Worm (Caenorhabditis elegans) whole organism, mixed stage, embryonic: ENCODE data around the gene R03G8.3.

Source experiments
- M03D4.4 ChIP-seq: sonication (generic microtip); optimal IDR thresholded peaks from 2 replicates; lab custom pipeline; 2017; ENCODE audit warnings: mild to moderate bottlenecking, missing genetic modification characterization, missing compliant biosample characterization
- bed-3 ChIP-seq: fragments of 200-800 bp; sonication (Bioruptor generic); optimal IDR thresholded peaks from 3 replicates; lab custom pipeline; 2018; ENCODE audit warnings: mild to moderate bottlenecking, missing genetic modification characterization, moderate library complexity, missing compliant biosample characterization
- blmp-1 ChIP-seq: fragments of 150-350 bp; optimal IDR thresholded peaks from 2 replicates; lab custom pipeline; 2014; ENCODE audit warnings: missing biosample characterization, missing genetic modification characterization
- ceh-39 ChIP-seq: fragments of 150-350 bp; optimal IDR thresholded peaks from 2 replicates; lab custom pipeline; 2014; ENCODE audit warnings: missing biosample characterization, missing genetic modification characterization
- ceh-43 ChIP-seq: fragments of 200-800 bp; sonication (Bioruptor generic); optimal IDR thresholded peaks from 2 replicates; lab custom pipeline; 2018; ENCODE audit warnings: mild to moderate bottlenecking, missing genetic modification characterization, moderate library complexity, missing compliant biosample characterization
- ceh-83 ChIP-seq: fragments of 200-800 bp; sonication (Bioruptor generic); optimal IDR thresholded peaks from 2 replicates; lab custom pipeline; 2018; ENCODE audit warnings: mild to moderate bottlenecking, missing genetic modification characterization, missing compliant biosample characterization
- ces-1 ChIP-seq: fragments of 150-350 bp; optimal IDR thresholded peaks from 2 replicates; lab custom pipeline; 2014; ENCODE audit warnings: missing biosample characterization, missing genetic modification reagents, missing genetic modification characterization
- cnd-1 ChIP-seq: fragments of 200-800 bp; sonication (Bioruptor generic); optimal IDR thresholded peaks from 2 replicates; lab custom pipeline; 2018; ENCODE audit warnings: mild to moderate bottlenecking, missing genetic modification characterization, missing compliant biosample characterization
- drap-1 ChIP-seq: fragments of 200-800 bp; sonication (Bioruptor generic); optimal IDR thresholded peaks from 3 replicates; lab custom pipeline; 2018; ENCODE audit warnings: mild to moderate bottlenecking, missing genetic modification characterization, missing compliant biosample characterization
- elt-1 ChIP-seq: sonication (generic microtip); optimal IDR thresholded peaks from 2 replicates; lab custom pipeline; 2017; ENCODE audit warnings: missing genetic modification characterization, mild to moderate bottlenecking, missing compliant biosample characterization, antibody characterized with exemption, moderate library complexity, borderline replicate concordance; ENCODE audit not compliant: insufficient read depth
- elt-3 ChIP-seq: fragments of 150-350 bp; optimal IDR thresholded peaks from 2 replicates; lab custom pipeline; 2014; ENCODE audit warnings: missing biosample characterization, missing genetic modification characterization
- flh-1 ChIP-seq: fragments of 200-800 bp; sonication (Bioruptor generic); optimal IDR thresholded peaks from 2 replicates; lab custom pipeline; 2018; ENCODE audit warnings: mild to moderate bottlenecking, missing genetic modification characterization, moderate library complexity, missing compliant biosample characterization
- ham-2 ChIP-seq: fragments of 200-800 bp; sonication (Bioruptor generic); optimal IDR thresholded peaks from 2 replicates; lab custom pipeline; 2018; ENCODE audit warnings: mild to moderate bottlenecking, missing genetic modification characterization, missing compliant biosample characterization
- hlh-1 ChIP-seq: fragments of 150-350 bp; optimal IDR thresholded peaks from 2 replicates; lab custom pipeline; 2014; ENCODE audit warnings: missing biosample characterization, missing genetic modification reagents, missing genetic modification characterization
- lin-13 ChIP-seq: fragments of 150-350 bp; optimal IDR thresholded peaks from 2 replicates; lab custom pipeline; 2014; ENCODE audit warnings: missing biosample characterization, missing genetic modification characterization
- lin-32 ChIP-seq: fragments of 200-800 bp; sonication (Bioruptor generic); optimal IDR thresholded peaks from 2 replicates; lab custom pipeline; 2018; ENCODE audit warnings: mild to moderate bottlenecking, missing genetic modification characterization, missing compliant biosample characterization
- lsy-2 ChIP-seq: fragments of 150-350 bp; optimal IDR thresholded peaks from 2 replicates; lab custom pipeline; 2014; ENCODE audit warnings: missing biosample characterization, missing genetic modification characterization
- mab-5 ChIP-seq: fragments of 150-350 bp; optimal IDR thresholded peaks from 2 replicates; lab custom pipeline; 2014; ENCODE audit warnings: missing biosample characterization, missing genetic modification characterization
- mep-1 ChIP-seq: fragments of 150-350 bp; optimal IDR thresholded peaks from 2 replicates; lab custom pipeline; 2017; ENCODE audit warnings: missing biosample characterization, missing genetic modification reagents, missing genetic modification characterization, inconsistent platforms
- mls-2 ChIP-seq: sonication (generic microtip); optimal IDR thresholded peaks from 2 replicates; lab custom pipeline; 2016; ENCODE audit warnings: mild to moderate bottlenecking, missing genetic modification characterization, moderate library complexity, missing compliant biosample characterization
- nhr-12 ChIP-seq: fragments of 150-350 bp; optimal IDR thresholded peaks from 2 replicates; lab custom pipeline; 2014; ENCODE audit warnings: missing biosample characterization, missing genetic modification characterization
- nhr-2 ChIP-seq: fragments of 150-350 bp; optimal IDR thresholded peaks from 2 replicates; lab custom pipeline; 2014; ENCODE audit warnings: missing biosample characterization, missing genetic modification characterization
- nhr-237 ChIP-seq: fragments of 150-350 bp; optimal IDR thresholded peaks from 2 replicates; lab custom pipeline; 2014; ENCODE audit warnings: missing biosample characterization, missing genetic modification characterization
- nhr-28 ChIP-seq: fragments of 150-350 bp; optimal IDR thresholded peaks from 2 replicates; lab custom pipeline; 2014; ENCODE audit warnings: missing biosample characterization, missing genetic modification characterization
- nhr-76 ChIP-seq: sonication (generic microtip); optimal IDR thresholded peaks from 2 replicates; lab custom pipeline; 2017; ENCODE audit warnings: missing biosample characterization, missing genetic modification characterization
- pha-4 ChIP-seq: fragments of 150-350 bp; optimal IDR thresholded peaks from 2 replicates; lab custom pipeline; 2018; ENCODE audit warnings: missing biosample characterization, missing genetic modification reagents, missing genetic modification characterization
- sem-2 ChIP-seq: fragments of 200-800 bp; sonication (Bioruptor generic); optimal IDR thresholded peaks from 2 replicates; lab custom pipeline; 2018; ENCODE audit warnings: mild to moderate bottlenecking, missing genetic modification characterization, missing compliant biosample characterization
- snpc-4 ChIP-seq: fragments of 150-350 bp; optimal IDR thresholded peaks from 2 replicates; lab custom pipeline; 2014; ENCODE audit warnings: missing biosample characterization, missing genetic modification characterization
- sptf-1 ChIP-seq: sonication (generic microtip); optimal IDR thresholded peaks from 2 replicates; lab custom pipeline; 2017; ENCODE audit warnings: mild to moderate bottlenecking, missing genetic modification characterization, moderate library complexity, missing compliant biosample characterization
- tbx-8 ChIP-seq: fragments of 200-800 bp; sonication (Bioruptor generic); optimal IDR thresholded peaks from 2 replicates; lab custom pipeline; 2018; ENCODE audit warnings: mild to moderate bottlenecking, missing genetic modification characterization, moderate library complexity, missing compliant biosample characterization
- unc-120 ChIP-seq: sonication (generic microtip); optimal IDR thresholded peaks from 2 replicates; lab custom pipeline; 2017; ENCODE audit warnings: missing genetic modification characterization, missing compliant biosample characterization; ENCODE audit not compliant: poor library complexity, severe bottlenecking
- unc-39 ChIP-seq: fragments of 150-350 bp; optimal IDR thresholded peaks from 2 replicates; lab custom pipeline; 2014; ENCODE audit warnings: missing biosample characterization, missing genetic modification characterization
- unc-62 ChIP-seq: fragments of 150-350 bp; optimal IDR thresholded peaks from 2 replicates; lab custom pipeline; 2014; ENCODE audit warnings: missing biosample characterization, missing genetic modification reagents, missing genetic modification characterization
- zip-8 ChIP-seq: fragments of 150-350 bp; optimal IDR thresholded peaks from 2 replicates; lab custom pipeline; 2014; ENCODE audit warnings: missing biosample characterization, missing genetic modification characterization
- ztf-11 ChIP-seq: fragments of 150-350 bp; optimal IDR thresholded peaks from 2 replicates; lab custom pipeline; 2014; ENCODE audit warnings: missing biosample characterization, missing genetic modification characterization

The R03G8.3 gene

ce11 chrX:13115694-13116093 is 24.9 kb downstream of the R03G8.3 start:
- no peak for TF ChIP-seq nhr-12 (tag; lab: Kevin White, UChicago)
- no peak for TF ChIP-seq hlh-1 (tag; lab: Kevin White, UChicago)
- TF ChIP-seq zip-8 (tag; lab: Kevin White, UChicago): no peak
- no peak for TF ChIP-seq blmp-1
- no peak for TF ChIP-seq unc-39
- TF ChIP-seq unc-120 (tag; lab: Kevin White, UChicago): no peak
- no peak for TF ChIP-seq ztf-11 (tag; lab: Kevin White, UChicago)
- TF ChIP-seq ces-1 (GFP tag; lab: Kevin White, UChicago): no peak
- no peak for TF ChIP-seq nhr-76 (tag; lab: Kevin White, UChicago)
- no peak for TF ChIP-seq lsy-2
- TF ChIP-seq mls-2 (tag; lab: Kevin White, UChicago): no peak

- TF ChIP-seq nhr-76 (tag; lab: Kevin White, UChicago): no peak
- no peak for TF ChIP-seq sem-2
- no peak for TF ChIP-seq lsy-2
- TF ChIP-seq lin-32 (GFP tag; lab: Kevin White, UChicago): no peak
- TF ChIP-seq elt-1 (tag; lab: Kevin White, UChicago): no peak
- no peak for TF ChIP-seq pha-4 (tag; lab: Kevin White, UChicago)
- no peak for TF ChIP-seq ceh-39 (tag; lab: Kevin White, UChicago)
- no peak for TF ChIP-seq sptf-1 (tag; lab: Kevin White, UChicago)
- no peak for TF ChIP-seq lin-13 (tag; lab: Kevin White, UChicago)
- no peak for TF ChIP-seq blmp-1
- no peak for TF ChIP-seq tbx-8
- TF ChIP-seq cnd-1: no peak
- no peak for TF ChIP-seq nhr-2 (tag; lab: Kevin White, UChicago)
- no peak for TF ChIP-seq unc-62 (GFP tag; lab: Kevin White, UChicago)
- no peak for TF ChIP-seq unc-120 (tag; lab: Kevin White, UChicago)
- TF ChIP-seq ceh-43 (GFP tag; lab: Kevin White, UChicago): no peak
- TF ChIP-seq nhr-237: no peak
- TF ChIP-seq nhr-28: no peak
Measured at ce11 chrX:13116380-13116779, 25.6 kb downstream of the R03G8.3 start.

- TF ChIP-seq unc-120 (tag; lab: Kevin White, UChicago) (no peak), elt-1 (tag; lab: Kevin White, UChicago) (peak; percentile 78)
Measured at ce11 chrX:13119900-13120299, 29.1 kb downstream of the R03G8.3 start.

- TF ChIP-seq sptf-1 (tag; lab: Kevin White, UChicago) (peak; percentile 99), tbx-8 (peak; percentile 92), nhr-28 (no peak), cnd-1 (peak; percentile 97), lsy-2 (peak; percentile 5), unc-62 (GFP tag; lab: Kevin White, UChicago) (peak; percentile 45), lin-13 (tag; lab: Kevin White, UChicago) (peak; percentile 85), nhr-237 (peak; percentile 3), snpc-4 (tag; lab: Kevin White, UChicago) (no peak), M03D4.4 (peak; percentile 97), ham-2 (GFP tag; lab: Kevin White, UChicago) (peak; percentile 89), mls-2 (tag; lab: Kevin White, UChicago) (peak; percentile 99), ztf-11 (tag; lab: Kevin White, UChicago) (peak; percentile 71), ces-1 (GFP tag; lab: Kevin White, UChicago) (peak; percentile 5), ceh-43 (GFP tag; lab: Kevin White, UChicago) (peak; percentile 92), drap-1 (peak; percentile 99), nhr-2 (tag; lab: Kevin White, UChicago) (no peak), pha-4 (tag; lab: Kevin White, UChicago) (peak; percentile 37), mab-5 (no peak), elt-1 (tag; lab: Kevin White, UChicago) (no peak), unc-39 (peak; percentile 27), ceh-39 (tag; lab: Kevin White, UChicago) (no peak), hlh-1 (tag; lab: Kevin White, UChicago) (peak; percentile 49), ceh-83 (peak; percentile 96), lin-32 (GFP tag; lab: Kevin White, UChicago) (peak; percentile 93), sem-2 (peak; percentile 94), nhr-76 (tag; lab: Kevin White, UChicago) (no peak), flh-1 (GFP tag; lab: Kevin White, UChicago) (peak; percentile 91), blmp-1 (no peak), mep-1 (tag; lab: Kevin White, UChicago) (peak; percentile 47), nhr-12 (tag; lab: Kevin White, UChicago) (peak; percentile 62), unc-120 (tag; lab: Kevin White, UChicago) (peak; percentile 79), zip-8 (tag; lab: Kevin White, UChicago) (no peak), bed-3 (GFP tag; lab: Kevin White, UChicago) (peak; percentile 89), elt-3 (tag; lab: Kevin White, UChicago) (peak; percentile 9)
Measured at ce11 chrX:13121104-13121503, 30.3 kb downstream of the R03G8.3 start.
